Worm (Caenorhabditis elegans) whole organism, young adult: ENCODE results near the gene pkc-1.

Experiments used
- F55B11.4 ChIP-seq: sonication (generic microtip); optimal IDR thresholded peaks from 2 replicates; lab custom pipeline; 2016; ENCODE audit warnings: missing compliant biosample characterization, missing genetic modification characterization, borderline replicate concordance; ENCODE audit not compliant: insufficient read depth
- K12H6.12 ChIP-seq: fragments of 200-800 bp; sonication (Bioruptor generic); optimal IDR thresholded peaks from 2 replicates; lab custom pipeline; 2018; ENCODE audit warnings: mild to moderate bottlenecking, missing genetic modification characterization, missing compliant biosample characterization
- Y53F4B.3 ChIP-seq: fragments of 200-800 bp; sonication (Bioruptor generic); IDR thresholded peaks from 2 replicates; pipeline ENCODE4 v1.3.6; 2022; ENCODE audit warnings: missing genetic modification reagents, missing genetic modification characterization, missing compliant biosample characterization
- aptf-2 ChIP-seq: fragments of 200-800 bp; sonication (Bioruptor generic); conservative IDR thresholded peaks from 2 replicates; pipeline ENCODE4 v1.3.6; 2022; ENCODE audit warnings: missing genetic modification reagents, missing genetic modification characterization, missing compliant biosample characterization
- cebp-2 ChIP-seq: fragments of 200-800 bp; sonication (Bioruptor generic); IDR thresholded peaks from 2 replicates; pipeline ENCODE4 v1.3.6; 2022; ENCODE audit warnings: missing genetic modification characterization, missing compliant biosample characterization
- ceh-40 ChIP-seq: fragments of 200-800 bp; sonication (Bioruptor generic); IDR thresholded peaks from 2 replicates; pipeline ENCODE4 v1.3.6; 2022; ENCODE audit warnings: missing genetic modification characterization, missing compliant biosample characterization
- ceh-79 ChIP-seq: sonication (generic microtip); optimal IDR thresholded peaks from 2 replicates; lab custom pipeline; 2017; ENCODE audit warnings: mild to moderate bottlenecking, missing genetic modification characterization, missing compliant biosample characterization
- hlh-26 ChIP-seq: fragments of 200-800 bp; sonication (Bioruptor generic); conservative IDR thresholded peaks from 2 replicates; pipeline ENCODE4 v1.3.6; 2022; ENCODE audit warnings: missing genetic modification reagents, missing genetic modification characterization, missing compliant biosample characterization
- lsl-1 ChIP-seq: fragments of 200-800 bp; sonication (Bioruptor generic); optimal IDR thresholded peaks from 2 replicates; lab custom pipeline; 2018; ENCODE audit warnings: mild to moderate bottlenecking, missing genetic modification characterization, moderate library complexity, missing compliant biosample characterization
- nhr-27 ChIP-seq: fragments of 200-800 bp; sonication (Bioruptor generic); optimal IDR thresholded peaks from 2 replicates; lab custom pipeline; 2018; ENCODE audit warnings: mild to moderate bottlenecking, missing genetic modification characterization, moderate library complexity, missing compliant biosample characterization
- pha-4 ChIP-seq: fragments of 150-350 bp; sonication (generic microtip); optimal IDR thresholded peaks from 2 replicates; lab custom pipeline; 2014; ENCODE audit warnings: missing biosample characterization, missing genetic modification reagents, missing genetic modification characterization
- ztf-22 ChIP-seq: fragments of 200-800 bp; sonication (Bioruptor generic); optimal IDR thresholded peaks from 2 replicates; lab custom pipeline; 2018; ENCODE audit warnings: mild to moderate bottlenecking, missing genetic modification characterization, moderate library complexity, missing compliant biosample characterization

- no peak for TF ChIP-seq hlh-26 (GFP tag; lab: Robert Waterston, UW)
- TF ChIP-seq ztf-22 (GFP tag; lab: Kevin White, UChicago): no peak
- TF ChIP-seq cebp-2 (GFP tag; lab: Robert Waterston, UW): peak; percentile 61; the same call in 1 of the 2 replicates
- no peak for TF ChIP-seq ceh-79 (tag; lab: Kevin White, UChicago)
- no peak for TF ChIP-seq nhr-27
- TF ChIP-seq F55B11.4 (tag; lab: Kevin White, UChicago): no peak
- TF ChIP-seq K12H6.12 (tag; lab: Kevin White, UChicago): peak; percentile 88
- peak; percentile 49 for TF ChIP-seq pha-4 (tag; lab: Kevin White, UChicago)
- peak; percentile 81 for TF ChIP-seq lsl-1 (GFP tag; lab: Kevin White, UChicago)
- TF ChIP-seq Y53F4B.3: peak; percentile 76
- TF ChIP-seq ceh-40: 0 out of 2 replicates have a peak, but pooled peaks have one; percentile 27
- TF ChIP-seq aptf-2: peak; percentile 78
These were observed 52.0 kb downstream of the pkc-1 start, which contains the start of gene snr-4 for ce11 chrV:11979673-11980561.
